Worm (Caenorhabditis elegans): ENCODE results near the gene F25D1.5.

ce11 chrV:10557676-10558075 is 11.1 kb upstream of the F25D1.5 start, which contains the start of gene best-14:
- TF ChIP-seq tbx-9 (tag; optimal IDR thresholded peaks at IDR 0.05; ENCODE audit: borderline replicate concordance), result no peak
- TF ChIP-seq tbp1 (GFP tag; optimal IDR thresholded peaks at IDR 0.05), result no peak
- no peak for TF ChIP-seq let-607 (tag; optimal IDR thresholded peaks at IDR 0.05)
- no peak for TF ChIP-seq C06A6.2 (GFP tag; conservative IDR thresholded peaks at IDR 0.05)
- TF ChIP-seq B0336.3 (GFP tag; IDR thresholded peaks at IDR 0.05), result no peak
- no peak for TF ChIP-seq snpc-3.4 (tag; optimal IDR thresholded peaks at IDR 0.05)
- no peak for TF ChIP-seq nhr-90 (tag; optimal IDR thresholded peaks at IDR 0.05)
